Fruit fly (Drosophila melanogaster) whole organism, embryonic: ENCODE measurements around the gene haf.
A peak's percentile ranks its signal among the peaks of the same experiment; 100 is the strongest.

Experiments used
- Aef1 ChIP-seq: fragments of 200-800 bp; sonication (Bioruptor generic); IDR thresholded peaks from 3 replicates; pipeline ENCODE4 v1.3.6; 2022; ENCODE audit warnings: missing biosample characterization, missing genetic modification characterization
- Blimp-1 ChIP-seq: fragments of 200-800 bp; sonication (Bioruptor generic); optimal IDR thresholded peaks from 3 replicates; lab custom pipeline; 2018; ENCODE audit warnings: missing biosample characterization, missing genetic modification characterization, mild to moderate bottlenecking, moderate library complexity, missing genetic modification reagents
- CG11560 ChIP-seq: fragments of 200-800 bp; sonication (Bioruptor generic); IDR thresholded peaks from 3 replicates; pipeline ENCODE4 v1.3.6; 2022; ENCODE audit warnings: missing biosample characterization, missing genetic modification characterization
- CG11696 ChIP-seq: fragments of 200-800 bp; sonication (Bioruptor generic); IDR thresholded peaks from 2 replicates; pipeline ENCODE4 v1.3.6; 2022; ENCODE audit warnings: missing biosample characterization, missing genetic modification characterization
- CG1233 ChIP-seq: fragments of 200-800 bp; sonication (Bioruptor generic); optimal IDR thresholded peaks from 4 replicates; lab custom pipeline; 2018; ENCODE audit warnings: missing biosample characterization, mild to moderate bottlenecking, missing genetic modification characterization
- CG12391 ChIP-seq: fragments of 200-800 bp; sonication (Bioruptor generic); optimal IDR thresholded peaks from 3 replicates; lab custom pipeline; 2018; ENCODE audit warnings: missing biosample characterization, mild to moderate bottlenecking, missing genetic modification characterization, moderate library complexity
- CG12744 ChIP-seq: fragments of 200-800 bp; sonication (Bioruptor generic); optimal IDR thresholded peaks from 2 replicates; lab custom pipeline; 2016; ENCODE audit warnings: missing biosample characterization, missing genetic modification characterization
- CG13424 ChIP-seq: fragments of 200-800 bp; sonication (Bioruptor generic); optimal IDR thresholded peaks from 2 replicates; lab custom pipeline; 2019; ENCODE audit warnings: missing biosample characterization, mild to moderate bottlenecking, missing genetic modification characterization, moderate library complexity
- CG14014 ChIP-seq: fragments of 200-800 bp; sonication (Bioruptor generic); IDR thresholded peaks from 2 replicates; pipeline ENCODE4 v1.3.6; 2022; ENCODE audit warnings: missing biosample characterization, missing genetic modification characterization
- CG15269 ChIP-seq: fragments of 200-800 bp; sonication (Bioruptor generic); optimal IDR thresholded peaks from 2 replicates; lab custom pipeline; 2018; ENCODE audit warnings: missing biosample characterization, mild to moderate bottlenecking, missing genetic modification characterization, moderate library complexity
- CG17385 ChIP-seq: fragments of 200-800 bp; sonication (Bioruptor generic); optimal IDR thresholded peaks from 3 replicates; lab custom pipeline; 2018; ENCODE audit warnings: missing biosample characterization, mild to moderate bottlenecking, missing genetic modification characterization
- CG18599 ChIP-seq: fragments of 200-800 bp; sonication (Bioruptor generic); optimal IDR thresholded peaks from 3 replicates; lab custom pipeline; 2017; ENCODE audit warnings: missing biosample characterization, missing genetic modification characterization, mild to moderate bottlenecking, moderate library complexity, missing genetic modification reagents
- CG2116 ChIP-seq: fragments of 200-800 bp; sonication (Bioruptor generic); optimal IDR thresholded peaks from 3 replicates; lab custom pipeline; 2018; ENCODE audit warnings: missing biosample characterization, mild to moderate bottlenecking, missing genetic modification characterization
- CG2120 ChIP-seq: fragments of 200-800 bp; sonication (Bioruptor generic); optimal IDR thresholded peaks from 3 replicates; lab custom pipeline; 2016; ENCODE audit warnings: missing biosample characterization, missing genetic modification characterization
- CG2712 ChIP-seq: fragments of 200-800 bp; optimal IDR thresholded peaks from 3 replicates; lab custom pipeline; 2019; ENCODE audit warnings: missing biosample characterization, mild to moderate bottlenecking, missing genetic modification characterization, moderate library complexity
- CG2875 ChIP-seq: fragments of 200-800 bp; sonication (Bioruptor generic); optimal IDR thresholded peaks from 2 replicates; lab custom pipeline; 2017; ENCODE audit warnings: missing biosample characterization, mild to moderate bottlenecking, missing genetic modification characterization, missing genetic modification reagents
- CG31365 ChIP-seq: fragments of 200-800 bp; sonication (Bioruptor generic); optimal IDR thresholded peaks from 2 replicates; lab custom pipeline; 2018; ENCODE audit warnings: missing biosample characterization, mild to moderate bottlenecking, missing genetic modification characterization
- CG32772 ChIP-seq: fragments of 200-800 bp; sonication (Bioruptor generic); IDR thresholded peaks from 2 replicates; pipeline ENCODE4 v1.3.6; 2022; ENCODE audit warnings: missing biosample characterization, missing genetic modification characterization
- CG4282 ChIP-seq: fragments of 200-800 bp; sonication (Bioruptor generic); optimal IDR thresholded peaks from 2 replicates; lab custom pipeline; 2016; ENCODE audit warnings: missing biosample characterization, missing genetic modification characterization
- CG6175 ChIP-seq: fragments of 200-800 bp; sonication (Bioruptor generic); IDR thresholded peaks from 3 replicates; pipeline ENCODE4 v1.3.6; 2022; ENCODE audit warnings: missing biosample characterization, missing genetic modification characterization
- CG6683 ChIP-seq: fragments of 200-800 bp; sonication (Bioruptor generic); optimal IDR thresholded peaks from 2 replicates; lab custom pipeline; 2017; ENCODE audit warnings: missing biosample characterization, mild to moderate bottlenecking, missing genetic modification characterization, missing genetic modification reagents
- CG7556 ChIP-seq: fragments of 200-800 bp; sonication (Bioruptor generic); optimal IDR thresholded peaks from 2 replicates; lab custom pipeline; 2017; ENCODE audit warnings: missing biosample characterization, mild to moderate bottlenecking, missing genetic modification characterization
- CG8359 ChIP-seq: fragments of 200-800 bp; sonication (Bioruptor generic); optimal IDR thresholded peaks from 2 replicates; lab custom pipeline; 2017; ENCODE audit warnings: missing biosample characterization, mild to moderate bottlenecking, missing genetic modification characterization, borderline replicate concordance
- CG8924 ChIP-seq: fragments of 200-800 bp; optimal IDR thresholded peaks from 3 replicates; lab custom pipeline; 2019; ENCODE audit warnings: missing biosample characterization, mild to moderate bottlenecking, missing genetic modification characterization, moderate library complexity
- Eip74EF ChIP-seq, 2 experiments: fragments of 200-800 bp in 1 of 2; fragments of >200 bp in 1 of 2; sonication (Bioruptor generic) in 1 of 2; optimal IDR thresholded peaks; 2 replicates each; lab custom pipeline; 2017 to 2019; ENCODE audit warnings: missing biosample characterization in 2 of 2, missing genetic modification characterization in 2 of 2, mild to moderate bottlenecking in 1 of 2, moderate library complexity in 1 of 2
- Fer1 ChIP-seq: fragments of 200-800 bp; sonication (Bioruptor generic); optimal IDR thresholded peaks from 2 replicates; lab custom pipeline; 2017; ENCODE audit warnings: missing biosample characterization, mild to moderate bottlenecking, missing genetic modification characterization
- HLH4C ChIP-seq: fragments of 200-800 bp; sonication (Bioruptor generic); IDR thresholded peaks from 3 replicates; pipeline ENCODE4 v1.3.6; 2022; ENCODE audit warnings: missing biosample characterization, missing genetic modification characterization; ENCODE audit not compliant: partially characterized antibody
- Hmr ChIP-seq: fragments of 200-800 bp; sonication (Bioruptor generic); optimal IDR thresholded peaks from 3 replicates; lab custom pipeline; 2017; ENCODE audit warnings: mild to moderate bottlenecking, missing biosample characterization, missing genetic modification reagents, missing genetic modification characterization
- MTF-1 ChIP-seq: fragments of 200-800 bp; sonication (Bioruptor generic); optimal IDR thresholded peaks from 2 replicates; lab custom pipeline; 2018; ENCODE audit warnings: missing biosample characterization, mild to moderate bottlenecking, missing genetic modification characterization, borderline replicate concordance
- NC2β ChIP-seq: fragments of 200-800 bp; sonication (Bioruptor generic); optimal IDR thresholded peaks from 2 replicates; lab custom pipeline; 2016; ENCODE audit warnings: missing biosample characterization, missing genetic modification characterization
- Ptx1 ChIP-seq: fragments of 200-800 bp; sonication (Bioruptor generic); IDR thresholded peaks from 2 replicates; pipeline ENCODE4 v1.3.6; 2022; ENCODE audit warnings: missing biosample characterization, missing genetic modification characterization
- cwo ChIP-seq: fragments of 200-800 bp; sonication (Bioruptor generic); optimal IDR thresholded peaks from 3 replicates; lab custom pipeline; 2017; ENCODE audit warnings: missing biosample characterization, missing genetic modification characterization, mild to moderate bottlenecking, moderate library complexity, missing genetic modification reagents
- esg ChIP-seq: fragments of 200-800 bp; sonication (Bioruptor generic); conservative IDR thresholded peaks from 2 replicates; pipeline ENCODE4 v1.3.6; 2022; ENCODE audit warnings: missing biosample characterization, missing genetic modification characterization
- ewg ChIP-seq: fragments of 200-800 bp; sonication (Bioruptor generic); optimal IDR thresholded peaks from 3 replicates; lab custom pipeline; 2017; ENCODE audit warnings: mild to moderate bottlenecking, missing biosample characterization, missing genetic modification reagents, missing genetic modification characterization
- gem ChIP-seq: fragments of 200-800 bp; sonication (Bioruptor generic); optimal IDR thresholded peaks from 2 replicates; lab custom pipeline; 2019; ENCODE audit warnings: missing biosample characterization, mild to moderate bottlenecking, missing genetic modification characterization, moderate library complexity
- gsb-n ChIP-seq: fragments of 200-800 bp; sonication (Bioruptor generic); optimal IDR thresholded peaks from 3 replicates; lab custom pipeline; 2018; ENCODE audit warnings: missing biosample characterization, mild to moderate bottlenecking, missing genetic modification characterization
- hb ChIP-seq: fragments of 200-800 bp; sonication (Bioruptor generic); IDR thresholded peaks from 3 replicates; pipeline ENCODE4 v1.3.6; 2022; ENCODE audit warnings: missing biosample characterization, missing genetic modification characterization; ENCODE audit not compliant: partially characterized antibody
- lab ChIP-seq: fragments of 200-800 bp; sonication (Bioruptor generic); optimal IDR thresholded peaks from 3 replicates; lab custom pipeline; 2017; ENCODE audit warnings: missing biosample characterization, missing genetic modification characterization, mild to moderate bottlenecking, moderate library complexity, missing genetic modification reagents
- lmd ChIP-seq: fragments of 200-800 bp; sonication (Bioruptor generic); IDR thresholded peaks from 2 replicates; pipeline ENCODE4 v1.3.6; 2022; ENCODE audit warnings: missing biosample characterization, missing genetic modification characterization
- luna ChIP-seq: fragments of 200-800 bp; sonication (Bioruptor generic); optimal IDR thresholded peaks from 2 replicates; lab custom pipeline; 2016; ENCODE audit warnings: missing biosample characterization, missing genetic modification characterization
- mirr ChIP-seq: fragments of 200-800 bp; sonication (Bioruptor generic); optimal IDR thresholded peaks from 3 replicates; lab custom pipeline; 2018; ENCODE audit warnings: missing biosample characterization, mild to moderate bottlenecking, missing genetic modification characterization
- row ChIP-seq: fragments of 200-800 bp; sonication (Bioruptor generic); IDR thresholded peaks from 3 replicates; pipeline ENCODE4 v1.3.6; 2022; ENCODE audit warnings: missing biosample characterization, missing genetic modification characterization
- run ChIP-seq: fragments of 200-800 bp; sonication (Bioruptor generic); optimal IDR thresholded peaks from 3 replicates; lab custom pipeline; 2018; ENCODE audit warnings: missing biosample characterization, mild to moderate bottlenecking, missing genetic modification characterization
- sim ChIP-seq: fragments of 200-800 bp; sonication (Bioruptor generic); IDR thresholded peaks from 2 replicates; pipeline ENCODE4 v1.3.6; 2022; ENCODE audit warnings: missing biosample characterization, missing genetic modification characterization
- slbo ChIP-seq: fragments of 200-800 bp; sonication (Bioruptor generic); IDR thresholded peaks from 2 replicates; pipeline ENCODE4 v1.3.6; 2022; ENCODE audit warnings: missing biosample characterization, missing genetic modification characterization
- sug ChIP-seq: fragments of 200-800 bp; optimal IDR thresholded peaks from 2 replicates; lab custom pipeline; 2019; ENCODE audit warnings: missing biosample characterization, mild to moderate bottlenecking, missing genetic modification characterization, moderate library complexity
- tgo ChIP-seq: fragments of 200-800 bp; sonication (Bioruptor generic); IDR thresholded peaks from 3 replicates; pipeline ENCODE4 v1.3.6; 2022; ENCODE audit warnings: missing biosample characterization, missing genetic modification characterization
- tin ChIP-seq: fragments of 200-800 bp; sonication (Bioruptor generic); optimal IDR thresholded peaks from 3 replicates; lab custom pipeline; 2016; ENCODE audit warnings: missing biosample characterization, missing genetic modification characterization
- toy ChIP-seq: fragments of 200-800 bp; sonication (Bioruptor generic); IDR thresholded peaks from 2 replicates; pipeline ENCODE4 v1.3.6; 2022; ENCODE audit warnings: missing biosample characterization, missing genetic modification characterization
- zfh2 ChIP-seq: fragments of 200-800 bp; sonication (Bioruptor generic); optimal IDR thresholded peaks from 2 replicates; lab custom pipeline; 2016; ENCODE audit warnings: missing biosample characterization, missing genetic modification characterization

Gene haf

DNA sequence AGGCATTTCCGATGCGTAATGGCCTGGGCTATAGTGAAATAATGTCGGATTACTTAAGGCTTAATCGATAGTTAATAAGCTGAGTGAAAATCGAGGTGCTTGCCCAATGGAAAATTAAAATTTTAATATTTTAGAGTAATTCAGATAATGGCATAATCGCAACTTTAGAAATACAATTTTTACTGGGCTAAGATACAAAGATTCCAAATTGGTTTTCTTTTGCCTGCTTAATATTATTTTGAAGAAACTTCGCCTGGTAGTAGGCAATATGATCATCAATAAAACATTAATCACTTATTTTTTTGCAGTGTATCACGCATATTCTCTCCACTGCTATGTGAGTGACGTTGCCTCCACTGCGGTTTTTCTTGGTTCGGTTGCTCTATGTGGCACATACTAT lies 64.3 kb downstream of the haf start (continued):
- TF ChIP-seq luna (GFP tag; lab: Kevin White, UChicago) (no peak), CG2120 (peak; percentile 61), NC2β (GFP tag; lab: Kevin White, UChicago) (no peak), CG12744 (GFP tag; lab: Kevin White, UChicago) (no peak), Blimp-1 (GFP tag; lab: Kevin White, UChicago) (peak; percentile 28), CG32772 (no peak), Ptx1 (GFP tag; lab: Robert Waterston, UW) (peak; percentile 25; the same call in 1 of the 2 replicates), run (tag; lab: Kevin White, UChicago) (no peak), tgo (GFP tag; lab: Robert Waterston, UW) (no peak), lab (GFP tag; lab: Kevin White, UChicago) (peak; percentile 68), MTF-1 (GFP tag; lab: Kevin White, UChicago) (no peak), CG15269 (peak; percentile 55), ewg (GFP tag; lab: Kevin White, UChicago) (peak; percentile 7), slbo (GFP tag; lab: Robert Waterston, UW) (0 out of 2 replicates have a peak, but pooled peaks have one; percentile 18), CG4282 (GFP tag; lab: Kevin White, UChicago) (no peak), CG6683 (GFP tag; lab: Kevin White, UChicago) (peak; percentile 3), CG6175 (no peak), gsb-n (tag; lab: Kevin White, UChicago) (no peak), CG14014 (GFP tag; lab: Robert Waterston, UW) (0 out of 2 replicates have a peak, but pooled peaks have one; percentile 28), CG2116 (GFP tag; lab: Kevin White, UChicago) (peak; percentile 6), CG8359 (GFP tag; lab: Kevin White, UChicago) (no peak), esg (GFP tag; lab: Robert Waterston, UW) (peak; percentile 24; the same call in 1 of the 2 replicates), CG8924 (peak; percentile 36), CG18599 (GFP tag; lab: Kevin White, UChicago) (peak; percentile 79), Eip74EF (GFP tag; optimal IDR thresholded peaks at IDR 0.05; lab: Kevin White, UChicago) (no peak), HLH4C (no peak), CG17385 (peak; percentile 41), row (peak; percentile 45; the same call in 1 of the 3 replicates), CG2875 (no peak), tin (GFP tag; lab: Kevin White, UChicago) (no peak), Hmr (GFP tag; lab: Kevin White, UChicago) (peak; percentile 75), CG7556 (peak; percentile 67), CG2712 (peak; percentile 16), zfh2 (GFP tag; lab: Kevin White, UChicago) (no peak), toy (GFP tag; lab: Robert Waterston, UW) (no peak), cwo (GFP tag; lab: Kevin White, UChicago) (peak; percentile 64), CG13424 (tag; lab: Kevin White, UChicago) (peak; percentile 26), CG11696 (GFP tag; lab: Robert Waterston, UW) (no peak), Fer1 (GFP tag; lab: Kevin White, UChicago) (peak; percentile 59), hb (no peak), gem (tag; lab: Kevin White, UChicago) (peak; percentile 72), Aef1 (GFP tag; lab: Robert Waterston, UW) (no peak), mirr (GFP tag; lab: Kevin White, UChicago) (no peak), CG11560 (no peak), lmd (GFP tag; lab: Robert Waterston, UW) (peak; percentile 25; the same call in 1 of the 2 replicates), sug (tag; lab: Kevin White, UChicago) (peak; percentile 17), CG1233 (peak; percentile 27), CG31365 (no peak), CG12391 (tag; lab: Kevin White, UChicago) (peak; percentile 49), sim (no peak)
